Worm (Caenorhabditis elegans): ENCODE measurements around the gene txt-5.
A peak's percentile ranks its signal among the peaks of the same experiment; 100 is the strongest.

txt-5 gene

DNA sequence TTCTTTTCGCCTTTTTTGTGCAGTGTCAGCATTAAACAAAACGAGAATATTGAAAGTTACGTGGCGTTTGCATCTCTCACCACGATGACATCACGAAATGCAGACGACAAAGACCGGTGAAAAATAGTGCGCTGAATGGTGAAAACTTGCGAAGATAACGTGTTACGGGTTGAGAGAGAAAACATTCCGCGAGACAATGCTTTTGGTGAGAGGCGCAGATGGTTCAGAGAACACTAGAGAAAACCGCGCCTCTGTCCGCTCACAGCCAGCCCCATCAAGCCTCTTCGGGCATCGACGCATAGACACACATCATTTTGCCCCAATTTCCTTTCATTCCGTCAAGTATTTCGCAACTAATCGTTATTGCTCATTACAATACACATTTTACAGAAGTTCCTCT is 17.7 kb upstream of the txt-5 start, which contains the start of the genes C37C3.9 and C37C3.18:
C37C3.9 (minus strand) TSS at position 98 of the 400 bp plus-strand sequence.
C37C3.18 (plus strand) TSS at position 391 of the 400 bp plus-strand sequence.
- TF ChIP-seq fos-1 (tag; optimal IDR thresholded peaks at IDR 0.05) (no peak), sea-2 (GFP tag; optimal IDR thresholded peaks at IDR 0.05) (no peak), ceh-82 (tag; optimal IDR thresholded peaks at IDR 0.05) (peak; percentile 0), nhr-77 (tag; optimal IDR thresholded peaks at IDR 0.05) (no peak), nfya-1 (tag; optimal IDR thresholded peaks at IDR 0.05; ENCODE audit: insufficient read depth) (peak; percentile 80), ceh-16 (tag; optimal IDR thresholded peaks at IDR 0.05) (no peak), fkh-10 (GFP tag; optimal IDR thresholded peaks at IDR 0.05) (peak; percentile 44), mdl-1 (tag; optimal IDR thresholded peaks at IDR 0.05) (no peak), ceh-9 (tag; optimal IDR thresholded peaks at IDR 0.05) (no peak), skn-1 (tag; optimal IDR thresholded peaks at IDR 0.05) (peak; percentile 93), pqm-1 (tag; optimal IDR thresholded peaks at IDR 0.05) (peak; percentile 22), ZK546.5 (tag; optimal IDR thresholded peaks at IDR 0.05) (no peak), eor-1 (tag; optimal IDR thresholded peaks at IDR 0.05) (no peak), lsy-12 (tag; optimal IDR thresholded peaks at IDR 0.05) (peak; percentile 39), jun-1 (tag; optimal IDR thresholded peaks at IDR 0.05) (peak; percentile 85), egl-5 (tag; optimal IDR thresholded peaks at IDR 0.05) (peak; percentile 57), ztf-11 (tag; optimal IDR thresholded peaks at IDR 0.05) (no peak), nhr-67 (tag; optimal IDR thresholded peaks at IDR 0.05) (no peak), daf-12 (tag; optimal IDR thresholded peaks at IDR 0.05) (no peak), lin-15B (tag; optimal IDR thresholded peaks at IDR 0.05) (peak; percentile 48), ceh-28 (tag; optimal IDR thresholded peaks at IDR 0.05) (peak; percentile 71), aly-2 (tag; optimal IDR thresholded peaks at IDR 0.05) (no peak), tbx-2 (tag; optimal IDR thresholded peaks at IDR 0.05) (peak; percentile 17), unc-39 (tag; optimal IDR thresholded peaks at IDR 0.05) (no peak), egl-27 (tag; optimal IDR thresholded peaks at IDR 0.05) (peak; percentile 51), nhr-28 (tag; optimal IDR thresholded peaks at IDR 0.05) (no peak), nhr-11 (tag; optimal IDR thresholded peaks at IDR 0.05) (no peak), nhr-43 (tag; optimal IDR thresholded peaks at IDR 0.05; ENCODE audit: poor library complexity, severe bottlenecking) (peak; percentile 50), nhr-12 (tag; optimal IDR thresholded peaks at IDR 0.05) (no peak), ztf-4 (tag; optimal IDR thresholded peaks at IDR 0.05) (no peak), fkh-2 (tag; optimal IDR thresholded peaks at IDR 0.05) (no peak), zag-1 (tag; optimal IDR thresholded peaks at IDR 0.05) (no peak), nhr-25 (tag; optimal IDR thresholded peaks at IDR 0.05) (peak; percentile 74), mml-1 (tag; optimal IDR thresholded peaks at IDR 0.05) (no peak), pha-4 (tag; optimal IDR thresholded peaks at IDR 0.05) (peak; percentile 90), elt-3 (tag; optimal IDR thresholded peaks at IDR 0.05) (no peak), nhr-237 (tag; optimal IDR thresholded peaks at IDR 0.05) (no peak), nhr-76 (tag; optimal IDR thresholded peaks at IDR 0.05) (no peak), nhr-23 (tag; optimal IDR thresholded peaks at IDR 0.05) (peak; percentile 75), elt-2 (tag; optimal IDR thresholded peaks at IDR 0.05) (peak; percentile 68), R02D3.7 (tag; optimal IDR thresholded peaks at IDR 0.05) (peak; percentile 22), elt-1 (tag; optimal IDR thresholded peaks at IDR 0.05) (peak; percentile 22), ama-1 (optimal IDR thresholded peaks at IDR 0.05) (no peak), unc-62 (GFP tag; optimal IDR thresholded peaks at IDR 0.05) (peak; percentile 48), hmg-11 (tag; optimal IDR thresholded peaks at IDR 0.05) (peak; percentile 87), lin-39 (tag; optimal IDR thresholded peaks at IDR 0.05) (peak; percentile 80), snpc-4 (tag; optimal IDR thresholded peaks at IDR 0.05) (peak; percentile 90)

DNA sequence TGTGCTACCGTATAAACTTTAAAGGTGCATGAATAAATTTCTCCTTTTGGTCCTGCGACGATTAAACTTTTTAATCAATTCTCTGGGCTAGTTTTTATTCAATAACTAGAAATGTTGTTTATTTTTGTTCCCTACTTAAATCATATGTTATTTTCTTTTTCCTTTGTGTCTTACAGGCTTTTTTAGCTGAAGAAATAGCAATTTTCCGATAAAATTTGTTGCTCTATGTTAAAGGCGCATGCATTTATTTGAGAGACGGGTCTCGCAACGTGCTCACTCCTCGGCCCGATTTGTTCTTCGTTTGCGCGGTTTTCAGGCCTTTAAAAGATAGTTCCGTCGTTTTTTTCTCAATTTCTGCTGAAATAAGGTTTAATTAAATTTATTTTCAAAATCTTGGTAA is 17.0 kb upstream of the txt-5 start:
- peak; percentile 29 for TF ChIP-seq pha-4 (tag; optimal IDR thresholded peaks at IDR 0.05)
- no peak for TF ChIP-seq fos-1 (tag; optimal IDR thresholded peaks at IDR 0.05)
- no peak for TF ChIP-seq daf-12 (tag; optimal IDR thresholded peaks at IDR 0.05)
- no peak for TF ChIP-seq jun-1 (tag; optimal IDR thresholded peaks at IDR 0.05)
- TF ChIP-seq nfya-1 (tag; optimal IDR thresholded peaks at IDR 0.05; ENCODE audit: insufficient read depth) = peak; percentile 26
- no peak for TF ChIP-seq mdl-1 (tag; optimal IDR thresholded peaks at IDR 0.05)
- peak; percentile 19 for TF ChIP-seq hmg-11 (tag; optimal IDR thresholded peaks at IDR 0.05)
- TF ChIP-seq snpc-4 (tag; optimal IDR thresholded peaks at IDR 0.05) = peak; percentile 19
- TF ChIP-seq lin-15B (tag; optimal IDR thresholded peaks at IDR 0.05) = peak; percentile 14
- TF ChIP-seq nhr-11 (tag; optimal IDR thresholded peaks at IDR 0.05) = no peak
- TF ChIP-seq zag-1 (tag; optimal IDR thresholded peaks at IDR 0.05) = no peak
- no peak for TF ChIP-seq nhr-77 (tag; optimal IDR thresholded peaks at IDR 0.05)
- TF ChIP-seq lin-39 (tag; optimal IDR thresholded peaks at IDR 0.05) = no peak

Measured in whole organism, L3 larva.